Worm (Caenorhabditis elegans) whole organism, L2 larva: Measurements from ENCODE around the gene Y26E6A.2.

Experiments used
- C34F6.9 ChIP-seq: fragments of 150-350 bp; optimal IDR thresholded peaks from 2 replicates; lab custom pipeline; 2014; ENCODE audit warnings: missing biosample characterization, missing genetic modification characterization
- F13H6.1 ChIP-seq: sonication (generic microtip); optimal IDR thresholded peaks from 2 replicates; lab custom pipeline; 2016; ENCODE audit warnings: missing genetic modification characterization, missing compliant biosample characterization
- R02D3.7 ChIP-seq: fragments of 150-350 bp; optimal IDR thresholded peaks from 2 replicates; lab custom pipeline; 2014; ENCODE audit warnings: missing biosample characterization, missing genetic modification characterization
- Y55F3AM.14 ChIP-seq: fragments of 200-800 bp; sonication (Bioruptor generic); optimal IDR thresholded peaks from 2 replicates; lab custom pipeline; 2018; ENCODE audit warnings: mild to moderate bottlenecking, missing genetic modification characterization, missing compliant biosample characterization
- ZK546.5 ChIP-seq: sonication (generic microtip); optimal IDR thresholded peaks from 2 replicates; lab custom pipeline; 2017; ENCODE audit warnings: missing biosample characterization, missing genetic modification characterization
- alr-1 ChIP-seq: fragments of 150-350 bp; optimal IDR thresholded peaks from 2 replicates; lab custom pipeline; 2014; ENCODE audit warnings: missing biosample characterization, missing genetic modification characterization
- aly-2 ChIP-seq: fragments of 150-350 bp; optimal IDR thresholded peaks from 2 replicates; lab custom pipeline; 2014; ENCODE audit warnings: missing biosample characterization, missing genetic modification characterization
- ama-1 ChIP-seq: fragments of 150-350 bp; optimal IDR thresholded peaks from 2 replicates; lab custom pipeline; 2018; ENCODE audit warnings: inconsistent platforms
- blmp-1 ChIP-seq: sonication (generic microtip); optimal IDR thresholded peaks from 2 replicates; lab custom pipeline; 2017; ENCODE audit warnings: missing genetic modification characterization, mild to moderate bottlenecking, missing compliant biosample characterization, antibody characterized with exemption, moderate library complexity; ENCODE audit not compliant: insufficient read depth
- ceh-16 ChIP-seq: fragments of 150-350 bp; optimal IDR thresholded peaks from 2 replicates; lab custom pipeline; 2014; ENCODE audit warnings: missing biosample characterization, missing genetic modification characterization
- ceh-82 ChIP-seq: fragments of 150-350 bp; optimal IDR thresholded peaks from 2 replicates; lab custom pipeline; 2014; ENCODE audit warnings: missing biosample characterization, missing genetic modification characterization
- crh-2 ChIP-seq: sonication (generic microtip); optimal IDR thresholded peaks from 2 replicates; lab custom pipeline; 2017; ENCODE audit warnings: missing biosample characterization, missing genetic modification characterization
- dmd-4 ChIP-seq: sonication (generic microtip); optimal IDR thresholded peaks from 2 replicates; lab custom pipeline; 2017; ENCODE audit warnings: missing biosample characterization, missing genetic modification characterization
- egl-27 ChIP-seq: sonication (generic microtip); optimal IDR thresholded peaks from 3 replicates; lab custom pipeline; 2017; ENCODE audit warnings: missing biosample characterization, missing genetic modification reagents, missing genetic modification characterization
- elt-1 ChIP-seq: fragments of 150-350 bp; optimal IDR thresholded peaks from 2 replicates; lab custom pipeline; 2014; ENCODE audit warnings: missing biosample characterization, missing genetic modification characterization
- elt-3 ChIP-seq: sonication (generic microtip); optimal IDR thresholded peaks from 2 replicates; lab custom pipeline; 2017; ENCODE audit warnings: missing biosample characterization, missing genetic modification characterization
- fos-1 ChIP-seq: fragments of 150-350 bp; optimal IDR thresholded peaks from 2 replicates; lab custom pipeline; 2014; ENCODE audit warnings: missing biosample characterization, missing genetic modification characterization
- gmeb-1 ChIP-seq: fragments of 150-350 bp; optimal IDR thresholded peaks from 2 replicates; lab custom pipeline; 2014; ENCODE audit warnings: missing biosample characterization, missing genetic modification characterization
- lin-11 ChIP-seq: fragments of 150-350 bp; sonication (generic microtip); optimal IDR thresholded peaks from 2 replicates; lab custom pipeline; 2014; ENCODE audit warnings: missing biosample characterization, missing genetic modification characterization, inconsistent platforms, mixed read lengths
- lin-13 ChIP-seq: fragments of 150-350 bp; optimal IDR thresholded peaks from 2 replicates; lab custom pipeline; 2014; ENCODE audit warnings: missing biosample characterization, missing genetic modification reagents, missing genetic modification characterization
- lin-39 ChIP-seq: fragments of 150-350 bp; optimal IDR thresholded peaks from 2 replicates; lab custom pipeline; 2014; ENCODE audit warnings: missing biosample characterization, missing genetic modification reagents, missing genetic modification characterization
- lsy-2 ChIP-seq, 2 experiments: fragments of 150-350 bp in 1 of 2; sonication (generic microtip) in 1 of 2; optimal IDR thresholded peaks; 2 replicates each; lab custom pipeline; 2014 to 2017; ENCODE audit warnings: missing biosample characterization in 2 of 2, missing genetic modification characterization in 2 of 2
- mab-5 ChIP-seq: fragments of 150-350 bp; optimal IDR thresholded peaks from 2 replicates; lab custom pipeline; 2014; ENCODE audit warnings: missing biosample characterization, missing genetic modification characterization
- mbf-1 ChIP-seq: sonication (generic microtip); optimal IDR thresholded peaks from 2 replicates; lab custom pipeline; 2017; ENCODE audit warnings: missing biosample characterization, missing genetic modification characterization
- mdl-1 ChIP-seq, 2 experiments: fragments of 150-350 bp in 1 of 2; sonication (generic microtip) in 1 of 2; optimal IDR thresholded peaks; 2 replicates each; lab custom pipeline; 2017; ENCODE audit warnings: missing biosample characterization in 2 of 2, missing genetic modification characterization in 2 of 2
- nhr-10 ChIP-seq: sonication (generic microtip); optimal IDR thresholded peaks from 2 replicates; lab custom pipeline; 2017; ENCODE audit warnings: missing biosample characterization, missing genetic modification characterization
- nhr-11 ChIP-seq: fragments of 150-350 bp; optimal IDR thresholded peaks from 2 replicates; lab custom pipeline; 2014; ENCODE audit warnings: missing biosample characterization, missing genetic modification characterization
- nhr-12 ChIP-seq: fragments of 150-350 bp; optimal IDR thresholded peaks from 2 replicates; lab custom pipeline; 2014; ENCODE audit warnings: missing biosample characterization, missing genetic modification characterization
- nhr-129 ChIP-seq: fragments of 150-350 bp; optimal IDR thresholded peaks from 2 replicates; lab custom pipeline; 2014; ENCODE audit warnings: missing biosample characterization, missing genetic modification characterization
- nhr-21 ChIP-seq: fragments of 150-350 bp; optimal IDR thresholded peaks from 2 replicates; lab custom pipeline; 2014; ENCODE audit warnings: missing biosample characterization, missing genetic modification characterization
- nhr-23 ChIP-seq: fragments of 150-350 bp; optimal IDR thresholded peaks from 2 replicates; lab custom pipeline; 2014; ENCODE audit warnings: missing biosample characterization, missing genetic modification reagents, missing genetic modification characterization
- nhr-237 ChIP-seq: fragments of 150-350 bp; optimal IDR thresholded peaks from 2 replicates; lab custom pipeline; 2014; ENCODE audit warnings: missing biosample characterization, missing genetic modification characterization
- nhr-25 ChIP-seq: fragments of 150-350 bp; sonication (generic microtip); optimal IDR thresholded peaks from 3 replicates; lab custom pipeline; 2014; ENCODE audit warnings: missing biosample characterization, missing genetic modification characterization
- nhr-6 ChIP-seq: fragments of 150-350 bp; optimal IDR thresholded peaks from 2 replicates; lab custom pipeline; 2014; ENCODE audit warnings: missing biosample characterization, missing genetic modification characterization
- nhr-77 ChIP-seq: fragments of 150-350 bp; optimal IDR thresholded peaks from 2 replicates; lab custom pipeline; 2014; ENCODE audit warnings: missing biosample characterization, missing genetic modification characterization
- peb-1 ChIP-seq: fragments of 150-350 bp; optimal IDR thresholded peaks from 2 replicates; lab custom pipeline; 2014; ENCODE audit warnings: missing biosample characterization, missing genetic modification characterization
- sem-4 ChIP-seq: fragments of 150-350 bp; optimal IDR thresholded peaks from 2 replicates; lab custom pipeline; 2014; ENCODE audit warnings: missing biosample characterization, missing genetic modification reagents, missing genetic modification characterization
- skn-1 ChIP-seq: sonication (generic microtip); optimal IDR thresholded peaks from 2 replicates; lab custom pipeline; 2017; ENCODE audit warnings: missing biosample characterization, missing genetic modification characterization
- sma-3 ChIP-seq: sonication (generic microtip); optimal IDR thresholded peaks from 2 replicates; lab custom pipeline; 2016; ENCODE audit warnings: missing genetic modification reagents, missing genetic modification characterization, missing compliant biosample characterization
- sma-9 ChIP-seq, 2 experiments: fragments of 150-350 bp in 1 of 2; sonication (generic microtip) in 1 of 2; optimal IDR thresholded peaks; 2 replicates each; lab custom pipeline; 2014 to 2016; ENCODE audit warnings: missing genetic modification characterization in 2 of 2, mild to moderate bottlenecking in 1 of 2, missing biosample characterization in 1 of 2, missing compliant biosample characterization in 1 of 2, missing genetic modification reagents in 1 of 2, moderate library complexity in 1 of 2
- snpc-4 ChIP-seq: fragments of 150-350 bp; optimal IDR thresholded peaks from 2 replicates; lab custom pipeline; 2014; ENCODE audit warnings: missing biosample characterization, missing genetic modification characterization
- unc-39 ChIP-seq: fragments of 150-350 bp; optimal IDR thresholded peaks from 2 replicates; lab custom pipeline; 2014; ENCODE audit warnings: missing biosample characterization, missing genetic modification characterization
- unc-55 ChIP-seq: fragments of 150-350 bp; sonication (generic microtip); optimal IDR thresholded peaks from 3 replicates; lab custom pipeline; 2014; ENCODE audit warnings: missing biosample characterization, missing genetic modification reagents, missing genetic modification characterization
- unc-62 ChIP-seq: fragments of 150-350 bp; optimal IDR thresholded peaks from 2 replicates; lab custom pipeline; 2014; ENCODE audit warnings: missing biosample characterization, missing genetic modification reagents, missing genetic modification characterization
- zag-1 ChIP-seq: fragments of 150-350 bp; optimal IDR thresholded peaks from 2 replicates; lab custom pipeline; 2014; ENCODE audit warnings: missing biosample characterization, missing genetic modification characterization
- ztf-1 ChIP-seq: fragments of 200-800 bp; sonication (Bioruptor generic); conservative IDR thresholded peaks from 2 replicates; pipeline ENCODE4 v1.3.6; 2022; ENCODE audit warnings: missing genetic modification characterization, missing compliant biosample characterization
- ztf-11 ChIP-seq: sonication (generic microtip); optimal IDR thresholded peaks from 2 replicates; lab custom pipeline; 2017; ENCODE audit warnings: missing biosample characterization, missing genetic modification characterization
- ztf-4 ChIP-seq: fragments of 150-350 bp; optimal IDR thresholded peaks from 2 replicates; lab custom pipeline; 2014; ENCODE audit warnings: missing biosample characterization, missing genetic modification characterization

Y26E6A.2 gene

DNA sequence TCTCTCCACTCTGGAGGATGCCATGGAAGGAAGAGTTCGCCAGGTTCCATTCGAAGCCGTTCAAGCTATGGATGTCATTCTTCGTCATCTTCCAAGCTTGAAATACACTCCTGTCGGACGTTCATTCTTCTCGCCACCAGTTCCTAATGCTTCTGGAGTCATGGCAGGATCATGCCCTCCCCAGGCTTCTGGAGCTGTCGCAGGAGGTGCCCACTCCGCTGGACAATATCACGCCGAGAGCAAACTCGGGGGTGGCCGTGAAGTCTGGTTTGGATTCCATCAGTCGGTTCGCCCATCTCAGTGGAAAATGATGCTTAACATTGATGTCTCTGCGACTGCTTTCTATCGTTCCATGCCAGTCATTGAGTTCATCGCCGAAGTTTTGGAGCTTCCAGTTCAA, 38.2 kb upstream of the Y26E6A.2 start:
- TF ChIP-seq F13H6.1 (tag; lab: Kevin White, UChicago) (no peak), zag-1 (tag; lab: Kevin White, UChicago) (no peak), ztf-4 (tag; lab: Kevin White, UChicago) (no peak), mdl-1 (tag; optimal IDR thresholded peaks at IDR 0.05; lab: Kevin White, UChicago) (no peak), sma-3 (GFP tag; lab: Kevin White, UChicago) (no peak), nhr-11 (tag; lab: Kevin White, UChicago) (no peak)

DNA sequence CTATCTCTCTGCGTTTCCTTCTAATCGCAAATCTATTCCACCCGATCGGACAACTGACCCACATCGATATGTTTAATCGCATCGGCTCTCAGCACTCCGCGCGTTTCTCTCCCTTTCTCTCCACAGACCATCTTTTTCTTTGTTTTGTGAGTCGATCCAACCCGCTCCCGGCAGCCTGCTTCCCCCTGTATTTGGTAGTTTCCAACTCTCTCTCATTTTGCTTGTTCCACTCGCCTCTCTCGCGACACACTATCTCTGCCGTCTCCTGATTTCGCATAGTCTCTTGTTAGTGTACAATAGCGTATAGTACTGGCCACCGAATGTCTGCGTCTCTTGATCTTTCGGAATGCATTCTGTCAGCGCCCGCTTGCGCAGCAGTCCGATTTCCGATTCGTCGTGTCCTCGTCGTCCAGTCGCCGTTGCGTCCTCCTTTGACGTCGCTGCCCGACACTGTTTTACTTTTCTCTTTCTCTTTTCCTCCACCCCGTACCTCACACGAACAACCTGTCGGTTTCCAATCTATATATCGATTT, 36.5 kb upstream of the Y26E6A.2 start:
- TF ChIP-seq ztf-11 (tag; lab: Kevin White, UChicago) (no peak), ZK546.5 (tag; lab: Kevin White, UChicago) (no peak), nhr-23 (tag; lab: Kevin White, UChicago) (no peak), mdl-1 (tag; optimal IDR thresholded peaks at IDR 0.05; lab: Kevin White, UChicago) (no peak), ceh-82 (tag; lab: Kevin White, UChicago) (no peak), nhr-12 (no peak), egl-27 (tag; lab: Kevin White, UChicago) (peak; percentile 63), nhr-129 (tag; lab: Kevin White, UChicago) (peak; percentile 62), ztf-4 (tag; lab: Kevin White, UChicago) (no peak), aly-2 (tag; lab: Kevin White, UChicago) (no peak), nhr-77 (no peak), unc-39 (tag; lab: Kevin White, UChicago) (no peak), mbf-1 (no peak), snpc-4 (no peak), unc-55 (no peak), nhr-21 (tag; lab: Kevin White, UChicago) (peak; percentile 73), skn-1 (no peak), sma-3 (GFP tag; lab: Kevin White, UChicago) (peak; percentile 79), sma-9 (GFP tag; optimal IDR thresholded peaks at IDR 0.05; lab: Kevin White, UChicago) (peak; percentile 65), sma-9 (tag; optimal IDR thresholded peaks at IDR 0.05; lab: Kevin White, UChicago) (no peak), crh-2 (peak; percentile 53), ceh-16 (peak; percentile 7), nhr-237 (no peak), nhr-25 (tag; lab: Kevin White, UChicago) (peak; percentile 74), lin-13 (GFP tag; lab: Kevin White, UChicago) (peak; percentile 8), mab-5 (no peak), fos-1 (tag; lab: Kevin White, UChicago) (peak; percentile 44), peb-1 (tag; lab: Kevin White, UChicago) (no peak), blmp-1 (tag; lab: Kevin White, UChicago) (peak; percentile 30), dmd-4 (tag; lab: Kevin White, UChicago) (no peak), unc-62 (GFP tag; lab: Kevin White, UChicago) (no peak), ama-1 (no peak), nhr-10 (tag; lab: Kevin White, UChicago) (no peak), sem-4 (tag; lab: Kevin White, UChicago) (no peak), gmeb-1 (tag; lab: Kevin White, UChicago) (peak; percentile 20), F13H6.1 (tag; lab: Kevin White, UChicago) (peak; percentile 81), elt-3 (no peak), nhr-11 (tag; lab: Kevin White, UChicago) (no peak), C34F6.9 (peak; percentile 25), ztf-1 (GFP tag; lab: Robert Waterston, UW) (no peak), alr-1 (tag; lab: Kevin White, UChicago) (no peak), nhr-6 (tag; lab: Kevin White, UChicago) (no peak), elt-1 (tag; lab: Kevin White, UChicago) (no peak), zag-1 (tag; lab: Kevin White, UChicago) (no peak), lin-11 (no peak), Y55F3AM.14 (GFP tag; lab: Kevin White, UChicago) (no peak), R02D3.7 (tag; lab: Kevin White, UChicago) (no peak), lin-39 (tag; lab: Kevin White, UChicago) (no peak), lsy-2 (tag; optimal IDR thresholded peaks at IDR 0.05; lab: Kevin White, UChicago) (peak in 1 of 2 experiments; percentile 28)
